Fruit fly (Drosophila melanogaster) whole organism, prepupa: ENCODE measurements around the gene Acp63F.

Experiments used
- CG10631 ChIP-seq: fragments of 200-800 bp; sonication (Bioruptor generic); optimal IDR thresholded peaks from 2 replicates; lab custom pipeline; 2016; ENCODE audit warnings: missing biosample characterization, missing genetic modification characterization
- CG10669 ChIP-seq: fragments of 200-800 bp; sonication (Bioruptor generic); optimal IDR thresholded peaks from 3 replicates; lab custom pipeline; 2018; ENCODE audit warnings: missing biosample characterization, mild to moderate bottlenecking, missing genetic modification characterization, moderate library complexity
- CG11902 ChIP-seq: fragments of 200-800 bp; sonication (Bioruptor generic); optimal IDR thresholded peaks from 3 replicates; lab custom pipeline; 2016; ENCODE audit warnings: missing biosample characterization, missing genetic modification characterization
- CG15336 ChIP-seq: fragments of 200-800 bp; sonication (Bioruptor generic); IDR thresholded peaks from 2 replicates; pipeline ENCODE4 v1.3.6; 2022; ENCODE audit warnings: missing biosample characterization, missing genetic modification characterization
- CG1621 ChIP-seq: fragments of 200-800 bp; sonication (Bioruptor generic); optimal IDR thresholded peaks from 3 replicates; lab custom pipeline; 2018; ENCODE audit warnings: missing biosample characterization, mild to moderate bottlenecking, missing genetic modification characterization
- CG16779 ChIP-seq: fragments of 200-800 bp; sonication (Bioruptor generic); optimal IDR thresholded peaks from 3 replicates; lab custom pipeline; 2017; ENCODE audit warnings: missing biosample characterization, mild to moderate bottlenecking, missing genetic modification characterization
- CG3032 ChIP-seq: fragments of 200-800 bp; optimal IDR thresholded peaks from 2 replicates; lab custom pipeline; 2019; ENCODE audit warnings: missing biosample characterization, mild to moderate bottlenecking, missing genetic modification characterization, moderate library complexity
- CG31627 ChIP-seq: fragments of 200-800 bp; sonication (Bioruptor generic); optimal IDR thresholded peaks from 3 replicates; lab custom pipeline; 2016; ENCODE audit warnings: missing biosample characterization, missing genetic modification characterization
- CG4318 ChIP-seq: fragments of 200-800 bp; sonication (Bioruptor generic); optimal IDR thresholded peaks from 3 replicates; lab custom pipeline; 2017; ENCODE audit warnings: missing biosample characterization, mild to moderate bottlenecking, missing genetic modification characterization
- CG6163 ChIP-seq: fragments of 200-800 bp; sonication (Bioruptor generic); IDR thresholded peaks from 3 replicates; pipeline ENCODE4 v1.3.6; 2022; ENCODE audit warnings: missing biosample characterization, missing genetic modification characterization
- CG6276 ChIP-seq: fragments of 200-800 bp; sonication (Bioruptor generic); optimal IDR thresholded peaks from 2 replicates; lab custom pipeline; 2017; ENCODE audit warnings: missing biosample characterization, mild to moderate bottlenecking, missing genetic modification characterization
- CG6792 ChIP-seq: fragments of 200-800 bp; sonication (Bioruptor generic); optimal IDR thresholded peaks from 3 replicates; lab custom pipeline; 2016; ENCODE audit warnings: missing biosample characterization, missing genetic modification characterization
- CG6808 ChIP-seq: fragments of 200-800 bp; sonication (Bioruptor generic); optimal IDR thresholded peaks from 3 replicates; lab custom pipeline; 2017; ENCODE audit warnings: missing biosample characterization, missing genetic modification characterization, mild to moderate bottlenecking, moderate library complexity, missing genetic modification reagents
- CG7368 ChIP-seq: fragments of 200-800 bp; sonication (Bioruptor generic); optimal IDR thresholded peaks from 3 replicates; lab custom pipeline; 2016; ENCODE audit warnings: missing biosample characterization, missing genetic modification characterization
- CG8119 ChIP-seq: fragments of 200-800 bp; sonication (Bioruptor generic); IDR thresholded peaks from 3 replicates; pipeline ENCODE4 v1.3.6; 2022; ENCODE audit warnings: missing biosample characterization, missing genetic modification characterization
- CG8319 ChIP-seq: fragments of 200-800 bp; sonication (Bioruptor generic); optimal IDR thresholded peaks from 3 replicates; lab custom pipeline; 2016; ENCODE audit warnings: missing biosample characterization, missing genetic modification characterization
- CG8632 ChIP-seq: fragments of 200-800 bp; sonication (Bioruptor generic); optimal IDR thresholded peaks from 3 replicates; lab custom pipeline; 2016; ENCODE audit warnings: missing biosample characterization, missing genetic modification characterization
- CG9139 ChIP-seq: fragments of 200-800 bp; sonication (Bioruptor generic); optimal IDR thresholded peaks from 3 replicates; lab custom pipeline; 2017; ENCODE audit warnings: missing biosample characterization, mild to moderate bottlenecking, missing genetic modification characterization
- Eip75B ChIP-seq: fragments of 200-800 bp; sonication (Bioruptor generic); optimal IDR thresholded peaks from 3 replicates; lab custom pipeline; 2016; ENCODE audit warnings: missing biosample characterization, missing genetic modification characterization
- Eip93F ChIP-seq: fragments of 200-800 bp; sonication (Bioruptor generic); optimal IDR thresholded peaks from 2 replicates; lab custom pipeline; 2016; ENCODE audit warnings: missing biosample characterization, mild to moderate bottlenecking, missing genetic modification characterization
- Ets21C ChIP-seq: fragments of 200-800 bp; sonication (Bioruptor generic); optimal IDR thresholded peaks from 3 replicates; lab custom pipeline; 2016; ENCODE audit warnings: missing biosample characterization, missing genetic modification characterization
- Ets96B ChIP-seq: fragments of 200-800 bp; optimal IDR thresholded peaks from 2 replicates; lab custom pipeline; 2019; ENCODE audit warnings: missing biosample characterization, mild to moderate bottlenecking, missing genetic modification characterization, moderate library complexity
- Gug ChIP-seq: fragments of 200-800 bp; sonication (Bioruptor generic); IDR thresholded peaks from 2 replicates; pipeline ENCODE4 v1.3.6; 2022; ENCODE audit warnings: missing biosample characterization, missing genetic modification characterization
- Hr38 ChIP-seq: sonication (Bioruptor generic); optimal IDR thresholded peaks from 2 replicates; lab custom pipeline; 2016; ENCODE audit warnings: missing biosample characterization, missing genetic modification characterization
- Hr39 ChIP-seq: fragments of 200-800 bp; sonication (Bioruptor generic); optimal IDR thresholded peaks from 2 replicates; lab custom pipeline; 2016; ENCODE audit warnings: missing biosample characterization, missing genetic modification characterization
- Hr4 ChIP-seq: fragments of 200-800 bp; sonication (Bioruptor generic); optimal IDR thresholded peaks from 3 replicates; lab custom pipeline; 2016; ENCODE audit warnings: missing biosample characterization, missing genetic modification characterization
- Met ChIP-seq: fragments of 200-800 bp; sonication (Bioruptor generic); optimal IDR thresholded peaks from 3 replicates; lab custom pipeline; 2016; ENCODE audit warnings: missing biosample characterization, missing genetic modification characterization
- OdsH ChIP-seq: fragments of 200-800 bp; sonication (Bioruptor generic); optimal IDR thresholded peaks from 3 replicates; lab custom pipeline; 2016; ENCODE audit warnings: missing biosample characterization, missing genetic modification characterization
- Smox ChIP-seq: fragments of 200-800 bp; sonication (Bioruptor generic); optimal IDR thresholded peaks from 3 replicates; lab custom pipeline; 2016; ENCODE audit warnings: missing biosample characterization, missing genetic modification characterization
- Sox102F ChIP-seq: fragments of 200-800 bp; sonication (Bioruptor generic); optimal IDR thresholded peaks from 2 replicates; lab custom pipeline; 2016; ENCODE audit warnings: missing biosample characterization, mild to moderate bottlenecking, missing genetic modification characterization
- Sox14 ChIP-seq: fragments of 200-800 bp; sonication (Bioruptor generic); optimal IDR thresholded peaks from 3 replicates; lab custom pipeline; 2016; ENCODE audit warnings: missing biosample characterization, missing genetic modification characterization
- Sox15 ChIP-seq: fragments of 200-800 bp; sonication (Bioruptor generic); optimal IDR thresholded peaks from 3 replicates; lab custom pipeline; 2016; ENCODE audit warnings: missing biosample characterization, missing genetic modification characterization
- achi ChIP-seq: fragments of 200-800 bp; sonication (Bioruptor generic); optimal IDR thresholded peaks from 3 replicates; lab custom pipeline; 2016; ENCODE audit warnings: missing biosample characterization, missing genetic modification characterization
- acj6 ChIP-seq: fragments of 200-800 bp; sonication (Bioruptor generic); optimal IDR thresholded peaks from 3 replicates; lab custom pipeline; 2016; ENCODE audit warnings: missing biosample characterization, missing genetic modification characterization
- cyc ChIP-seq: fragments of 200-800 bp; sonication (Bioruptor generic); optimal IDR thresholded peaks from 3 replicates; lab custom pipeline; 2016; ENCODE audit warnings: missing biosample characterization, missing genetic modification characterization
- dac ChIP-seq: fragments of 200-800 bp; sonication (Bioruptor generic); optimal IDR thresholded peaks from 2 replicates; lab custom pipeline; 2017; ENCODE audit warnings: missing biosample characterization, mild to moderate bottlenecking, missing genetic modification characterization
- dsx ChIP-seq: fragments of 200-800 bp; optimal IDR thresholded peaks from 3 replicates; lab custom pipeline; 2019; ENCODE audit warnings: missing biosample characterization, mild to moderate bottlenecking, missing genetic modification characterization, moderate library complexity; ENCODE audit not compliant: poor library complexity, severe bottlenecking
- eg ChIP-seq: fragments of 200-800 bp; sonication (Bioruptor generic); IDR thresholded peaks from 3 replicates; pipeline ENCODE4 v1.3.6; 2022; ENCODE audit warnings: missing biosample characterization, missing genetic modification characterization
- esn ChIP-seq: fragments of 200-800 bp; sonication (Bioruptor generic); optimal IDR thresholded peaks from 2 replicates; lab custom pipeline; 2016; ENCODE audit warnings: missing biosample characterization, mild to moderate bottlenecking, missing genetic modification characterization, moderate library complexity
- fd85E ChIP-seq: fragments of 200-800 bp; sonication (Bioruptor generic); optimal IDR thresholded peaks from 3 replicates; lab custom pipeline; 2016; ENCODE audit warnings: missing biosample characterization, missing genetic modification characterization
- fkh ChIP-seq: fragments of 200-800 bp; sonication (Bioruptor generic); optimal IDR thresholded peaks from 3 replicates; lab custom pipeline; 2017; ENCODE audit warnings: missing biosample characterization, mild to moderate bottlenecking, missing genetic modification characterization, moderate library complexity
- lz ChIP-seq: fragments of 200-800 bp; sonication (Bioruptor generic); optimal IDR thresholded peaks from 3 replicates; lab custom pipeline; 2016; ENCODE audit warnings: missing biosample characterization, missing genetic modification characterization
- net ChIP-seq: fragments of 200-800 bp; sonication (Bioruptor generic); optimal IDR thresholded peaks from 3 replicates; lab custom pipeline; 2016; ENCODE audit warnings: missing biosample characterization, missing genetic modification characterization
- pdm3 ChIP-seq: fragments of 200-800 bp; sonication (Bioruptor generic); optimal IDR thresholded peaks from 3 replicates; lab custom pipeline; 2016; ENCODE audit warnings: missing biosample characterization, missing genetic modification characterization
- salr ChIP-seq, 2 experiments: fragments of 200-800 bp; sonication (Bioruptor generic); optimal IDR thresholded peaks; 3 replicates each; lab custom pipeline; 2016 to 2018; ENCODE audit warnings: missing biosample characterization in 2 of 2, missing genetic modification characterization in 2 of 2, mild to moderate bottlenecking in 1 of 2
- spab ChIP-seq: fragments of 200-800 bp; sonication (Bioruptor generic); optimal IDR thresholded peaks from 2 replicates; lab custom pipeline; 2017; ENCODE audit warnings: missing biosample characterization, mild to moderate bottlenecking, missing genetic modification characterization, missing genetic modification reagents
- ss ChIP-seq, 2 experiments: fragments of 200-800 bp; sonication (Bioruptor generic); optimal IDR thresholded peaks; 2 replicates in 1 of 2; 3 replicates in 1 of 2; lab custom pipeline; 2017 to 2018; ENCODE audit warnings: mild to moderate bottlenecking in 2 of 2, missing biosample characterization in 2 of 2, missing genetic modification characterization in 2 of 2, moderate library complexity in 1 of 2
- svp ChIP-seq: fragments of 200-800 bp; sonication (Bioruptor generic); peaks from one replicate; lab custom pipeline; 2016; ENCODE audit warnings: missing biosample characterization, missing genetic modification characterization

Acp63F gene

DNA sequence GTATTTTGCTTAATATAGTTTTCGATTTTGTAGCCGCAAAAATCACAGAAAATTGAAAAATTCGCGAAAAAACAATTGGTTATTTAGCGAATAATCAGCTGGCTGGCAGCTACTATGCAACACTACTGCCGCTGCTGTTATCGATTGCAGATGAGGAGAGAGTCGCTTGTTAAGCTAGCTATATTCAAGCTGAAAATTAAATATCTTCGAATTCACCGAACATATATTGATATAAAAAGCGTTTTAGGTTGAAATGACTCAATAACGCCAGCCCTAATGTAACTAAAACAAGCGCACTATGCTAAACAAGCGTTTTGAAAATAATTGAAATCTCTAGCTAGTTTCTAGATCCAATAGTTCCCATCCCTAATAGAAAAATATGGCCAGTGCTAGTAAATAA, 9.8 kb downstream of the Acp63F start, which contains the start of the genes CG32264, ntc and IntS10 (continued):
- TF ChIP-seq Hr4 (GFP tag; lab: Kevin White, UChicago) (peak; percentile 75), CG6808 (no peak), dsx (GFP tag; lab: Kevin White, UChicago) (no peak), Hr39 (GFP tag; lab: Kevin White, UChicago) (peak; percentile 72), Eip93F (no peak), fkh (GFP tag; lab: Kevin White, UChicago) (peak; percentile 89), achi (no peak), ss (GFP tag; optimal IDR thresholded peaks at IDR 0.05; lab: Kevin White, UChicago) (no peak), CG3032 (tag; lab: Kevin White, UChicago) (peak; percentile 52), OdsH (no peak), CG8632 (GFP tag; lab: Kevin White, UChicago) (no peak), Ets96B (tag; lab: Kevin White, UChicago) (peak; percentile 42), CG8119 (GFP tag; lab: Robert Waterston, UW) (no peak), Sox102F (GFP tag; lab: Kevin White, UChicago) (no peak), CG4318 (GFP tag; lab: Kevin White, UChicago) (no peak), Ets21C (GFP tag; lab: Kevin White, UChicago) (no peak), pdm3 (GFP tag; lab: Kevin White, UChicago) (no peak), Sox14 (GFP tag; lab: Kevin White, UChicago) (peak; percentile 82), CG6792 (GFP tag; lab: Kevin White, UChicago) (peak; percentile 43)

- peak; percentile 8 for TF ChIP-seq Hr38 (GFP tag; lab: Kevin White, UChicago)
- peak; percentile 81 for TF ChIP-seq CG6163
- TF ChIP-seq net (GFP tag; lab: Kevin White, UChicago), result no peak
- TF ChIP-seq CG10631 (GFP tag; lab: Kevin White, UChicago), result peak; percentile 50
- TF ChIP-seq esn (GFP tag; lab: Kevin White, UChicago), result peak; percentile 87
- peak; percentile 55 to 57 for TF ChIP-seq salr (GFP tag; optimal IDR thresholded peaks at IDR 0.05; lab: Kevin White, UChicago)
- TF ChIP-seq Hr39 (GFP tag; lab: Kevin White, UChicago), result peak; percentile 88
- peak; percentile 87 for TF ChIP-seq CG31627 (GFP tag; lab: Kevin White, UChicago)
- TF ChIP-seq Sox14 (GFP tag; lab: Kevin White, UChicago), result peak; percentile 78
- no peak for TF ChIP-seq Smox (GFP tag; lab: Kevin White, UChicago)
- TF ChIP-seq cyc (GFP tag; lab: Kevin White, UChicago), result peak; percentile 22
- no peak for TF ChIP-seq fd85E (GFP tag; lab: Kevin White, UChicago)
- peak; percentile 77 for TF ChIP-seq CG15336 (GFP tag; lab: Robert Waterston, UW)
- TF ChIP-seq Sox102F (GFP tag; lab: Kevin White, UChicago), result peak; percentile 85
- TF ChIP-seq Eip93F, result peak; percentile 5
- TF ChIP-seq CG9139 (GFP tag; lab: Kevin White, UChicago), result no peak
- peak; percentile 50 for TF ChIP-seq CG6808
- peak; percentile 60 for TF ChIP-seq CG1621 (tag; lab: Kevin White, UChicago)
- TF ChIP-seq Eip75B (GFP tag; lab: Kevin White, UChicago), result peak; percentile 58
- TF ChIP-seq svp (GFP tag; lab: Kevin White, UChicago), result no peak
- TF ChIP-seq Ets96B (tag; lab: Kevin White, UChicago), result peak; percentile 43
- TF ChIP-seq dsx (GFP tag; lab: Kevin White, UChicago), result peak; percentile 69
- peak; percentile 39 for TF ChIP-seq spab (GFP tag; lab: Kevin White, UChicago)
- peak; percentile 82 for TF ChIP-seq eg
- TF ChIP-seq CG11902, result peak; percentile 16
- TF ChIP-seq CG7368 (GFP tag; lab: Kevin White, UChicago), result peak; percentile 43
- peak; percentile 64 for TF ChIP-seq Gug
- peak; percentile 68 for TF ChIP-seq CG4318 (GFP tag; lab: Kevin White, UChicago)
- TF ChIP-seq CG8319 (GFP tag; lab: Kevin White, UChicago), result peak; percentile 63
- TF ChIP-seq CG10669 (GFP tag; lab: Kevin White, UChicago), result peak; percentile 57
- peak; percentile 67 for TF ChIP-seq Sox15
- TF ChIP-seq Met, result peak; percentile 87
- no peak for TF ChIP-seq CG6276 (GFP tag; lab: Kevin White, UChicago)
- TF ChIP-seq lz (GFP tag; lab: Kevin White, UChicago), result peak; percentile 78
- peak; percentile 76 for TF ChIP-seq acj6 (GFP tag; lab: Kevin White, UChicago)
- TF ChIP-seq CG16779, result no peak
- TF ChIP-seq CG8119 (GFP tag; lab: Robert Waterston, UW), result peak; percentile 70
- peak; percentile 45 for TF ChIP-seq fkh (GFP tag; lab: Kevin White, UChicago)
- TF ChIP-seq pdm3 (GFP tag; lab: Kevin White, UChicago), result peak; percentile 82
- TF ChIP-seq Ets21C (GFP tag; lab: Kevin White, UChicago), result peak; percentile 71
- peak; percentile 6 for TF ChIP-seq dac (GFP tag; lab: Kevin White, UChicago)
- peak; percentile 78 for TF ChIP-seq CG6792 (GFP tag; lab: Kevin White, UChicago)
- TF ChIP-seq Hr4 (GFP tag; lab: Kevin White, UChicago), result peak; percentile 78
Observed at dm6 chr3L:3802677-3803076, 13.5 kb downstream of the Acp63F start.
